Fruit fly (Drosophila melanogaster): Measurements from ENCODE around the gene CG7329.

The CG7329 gene

DNA sequence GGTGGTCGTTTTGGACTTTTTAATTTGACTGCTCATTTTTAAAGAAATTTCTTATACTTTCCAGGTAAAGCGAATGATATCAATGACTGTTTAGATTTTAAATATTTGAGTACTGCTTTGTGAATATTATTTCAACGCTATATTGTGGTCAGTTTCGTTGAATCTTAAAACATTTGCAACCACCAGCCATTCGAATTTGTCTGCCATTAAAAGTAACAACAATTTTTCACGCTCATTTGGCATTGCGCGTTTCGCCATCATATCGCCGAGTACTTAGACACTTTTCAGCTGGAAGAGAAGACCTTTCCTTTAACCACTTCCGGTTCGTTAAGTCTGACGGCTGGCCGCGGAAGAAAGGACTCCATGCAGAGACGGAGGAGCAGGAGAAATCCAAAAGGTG, 56.7 kb downstream of the CG7329 start, which contains the start of gene CG34161:
Gene CG34161, minus strand, starts transcription at position 101 of the 400 bp plus-strand sequence.
- no peak for TF ChIP-seq noc (tag; optimal IDR thresholded peaks at IDR 0.05)

DNA sequence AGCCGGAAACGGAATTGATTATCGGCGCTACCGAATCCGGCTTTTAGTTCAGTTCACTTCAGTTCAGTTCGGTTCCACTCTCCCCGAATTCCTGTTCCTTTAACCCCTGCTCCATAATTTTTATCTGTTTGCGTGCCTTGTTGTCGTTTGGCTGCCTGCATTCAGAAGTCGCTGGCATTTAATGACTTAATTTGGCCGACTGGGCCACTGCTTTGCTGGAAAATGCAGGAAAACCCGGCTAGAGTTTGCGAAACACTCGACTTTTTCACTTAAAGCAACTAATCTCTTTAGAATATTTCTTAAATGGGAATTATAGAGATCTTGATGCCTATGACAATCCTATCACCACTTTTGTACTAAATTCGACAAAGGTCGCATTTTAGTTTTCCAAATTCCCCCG, 58.8 kb downstream of the CG7329 start, which contains the start of gene CG34160:
Gene CG34160, plus strand, starts transcription at position 301 of the 400 bp plus-strand sequence.
- TF ChIP-seq noc (tag; optimal IDR thresholded peaks at IDR 0.05) = no peak

Data from whole organism, larva.